Worm (Caenorhabditis elegans) whole organism, L4/young adult: Measurements from ENCODE around the gene kin-15.

Source experiments
- W03F9.2 ChIP-seq: fragments of 150-350 bp; optimal IDR thresholded peaks from 2 replicates; lab custom pipeline; 2014; ENCODE audit warnings: missing biosample characterization, missing genetic modification characterization
- dao-5 ChIP-seq: sonication (generic microtip); optimal IDR thresholded peaks from 2 replicates; lab custom pipeline; 2016; ENCODE audit warnings: missing genotype, missing genetic modification characterization, moderate library complexity, missing compliant biosample characterization
- him-1 ChIP-seq: sonication (generic microtip); optimal IDR thresholded peaks from 2 replicates; lab custom pipeline; 2016; ENCODE audit warnings: missing genotype, missing genetic modification reagents, missing genetic modification characterization, missing compliant biosample characterization

Gene kin-15

DNA sequence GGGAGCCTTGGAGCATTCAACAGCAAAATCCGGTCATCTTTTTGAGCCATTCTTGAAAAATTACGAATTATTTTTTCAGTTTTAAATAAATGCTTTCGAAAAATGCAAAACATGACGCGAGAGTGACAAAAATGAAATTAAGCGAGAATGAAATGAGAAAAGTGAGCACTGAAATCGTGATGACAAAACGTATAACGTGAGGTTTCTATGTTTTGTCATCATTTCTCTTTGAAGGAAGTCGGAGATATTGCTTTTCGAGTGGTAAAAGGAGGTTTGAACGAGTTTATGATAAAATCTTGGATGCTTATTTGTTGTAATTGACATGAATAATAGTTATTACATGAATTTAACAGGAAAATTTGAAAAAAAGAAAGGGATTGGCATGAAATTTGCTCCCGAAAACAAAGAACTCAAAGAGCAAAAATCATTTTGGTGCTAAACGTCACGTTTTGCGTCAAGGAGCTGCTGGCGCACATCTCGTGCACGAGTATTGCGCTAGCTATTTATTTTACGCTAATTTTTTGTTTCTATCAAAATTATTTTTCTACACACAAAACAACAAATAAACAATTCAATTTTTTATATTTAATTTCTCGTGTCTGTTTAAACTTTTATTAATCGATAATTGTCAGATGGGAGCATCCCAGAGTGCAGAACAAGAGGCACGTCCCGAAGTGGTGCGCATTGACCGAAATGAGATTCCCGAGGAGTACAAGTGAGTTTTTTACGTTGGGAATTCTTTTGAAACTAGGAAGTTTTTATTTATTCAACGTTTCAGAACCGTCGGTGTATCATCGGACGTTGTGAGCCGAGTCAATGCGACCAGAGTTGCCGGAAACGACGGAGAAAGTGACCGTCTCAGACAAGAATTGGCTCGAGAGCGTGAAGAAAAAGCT lies 16.9 kb downstream of the kin-15 start, which contains the start of the genes gss-1 and chch-3:
Gene gss-1 (minus strand): TSS at position 51 of the 896 bp plus-strand sequence.
Gene chch-3 (plus strand): TSS at position 633 of the 896 bp plus-strand sequence.
- TF ChIP-seq dao-5 (no peak), W03F9.2 (tag; lab: Kevin White, UChicago) (peak; percentile 81)

DNA sequence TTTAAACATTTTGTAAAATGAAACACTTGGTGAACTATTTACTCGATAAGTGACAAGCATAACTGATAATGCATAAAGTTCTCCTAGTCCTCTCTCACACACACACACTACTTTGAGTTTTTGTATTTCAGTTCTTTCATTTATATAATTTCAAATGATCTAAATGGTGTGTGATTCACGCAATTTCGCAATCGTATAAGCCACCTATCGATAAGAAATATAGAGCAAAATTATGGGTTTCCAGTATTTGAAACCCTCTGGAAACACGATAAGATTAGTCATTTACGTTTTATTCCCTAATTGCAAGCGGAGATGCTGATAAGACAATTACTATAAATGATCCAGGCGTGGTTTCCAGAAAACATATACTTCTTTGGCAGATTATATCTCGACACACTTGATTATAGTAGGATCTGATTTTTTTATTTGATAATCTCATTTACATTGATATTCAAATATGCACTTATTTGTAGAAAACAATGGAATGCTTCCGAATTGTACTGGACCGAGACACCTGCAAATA lies 21.4 kb downstream of the kin-15 start, which contains the start of gene arrd-3:
Gene arrd-3 (plus strand): TSS at position 473 of the 523 bp plus-strand sequence.
- TF ChIP-seq dao-5 = no peak
- no peak for TF ChIP-seq him-1 (tag; lab: Kevin White, UChicago)
- TF ChIP-seq W03F9.2 (tag; lab: Kevin White, UChicago) = no peak

DNA sequence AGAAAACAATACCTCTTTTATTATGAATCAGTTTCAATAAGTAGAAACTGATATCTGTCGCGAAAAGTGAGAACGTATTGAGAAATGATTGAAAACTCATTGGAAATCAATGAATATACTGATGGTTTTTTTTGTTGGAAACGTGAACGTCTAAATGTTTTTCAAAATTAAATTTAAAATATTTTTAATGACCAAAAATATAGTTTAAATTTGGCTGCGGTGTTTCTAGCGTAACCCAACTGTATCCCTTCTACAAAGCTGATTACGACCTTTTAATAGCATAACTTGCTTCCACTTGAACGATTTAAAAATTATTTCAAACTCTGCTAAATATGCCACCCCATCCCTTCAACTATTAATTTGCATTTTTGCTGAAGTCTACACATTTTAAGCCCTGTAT lies 22.0 kb downstream of the kin-15 start, which contains the start of gene M176.9:
Gene M176.9 (minus strand): TSS at position 101 of the 400 bp plus-strand sequence.
- TF ChIP-seq W03F9.2 (tag; lab: Kevin White, UChicago) (no peak), him-1 (tag; lab: Kevin White, UChicago) (no peak), dao-5 (no peak)

DNA sequence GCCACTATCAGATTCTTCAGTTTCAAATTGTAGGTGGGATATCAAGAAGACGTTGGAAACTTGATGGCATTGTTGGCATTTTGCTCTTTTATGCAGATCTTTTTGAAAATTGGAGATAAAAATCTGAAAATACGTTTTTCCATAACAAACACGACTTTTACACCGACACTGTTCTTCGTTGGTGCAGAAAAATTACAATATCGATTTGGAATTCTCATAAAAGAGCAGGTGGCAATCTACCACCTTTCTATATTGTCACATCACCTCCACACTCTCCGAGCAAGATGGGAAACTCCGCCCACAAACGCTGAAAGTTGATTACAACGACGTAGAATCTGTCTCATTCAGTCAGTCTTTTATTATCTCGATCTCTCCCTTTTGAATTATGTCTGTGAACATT lies 26.0 kb downstream of the kin-15 start, which contains the start of gene arrd-2:
Gene arrd-2 (plus strand): TSS at position 301 of the 400 bp plus-strand sequence.
- no peak for TF ChIP-seq W03F9.2 (tag; lab: Kevin White, UChicago)
- TF ChIP-seq him-1 (tag; lab: Kevin White, UChicago) = no peak
- TF ChIP-seq dao-5 = no peak

DNA sequence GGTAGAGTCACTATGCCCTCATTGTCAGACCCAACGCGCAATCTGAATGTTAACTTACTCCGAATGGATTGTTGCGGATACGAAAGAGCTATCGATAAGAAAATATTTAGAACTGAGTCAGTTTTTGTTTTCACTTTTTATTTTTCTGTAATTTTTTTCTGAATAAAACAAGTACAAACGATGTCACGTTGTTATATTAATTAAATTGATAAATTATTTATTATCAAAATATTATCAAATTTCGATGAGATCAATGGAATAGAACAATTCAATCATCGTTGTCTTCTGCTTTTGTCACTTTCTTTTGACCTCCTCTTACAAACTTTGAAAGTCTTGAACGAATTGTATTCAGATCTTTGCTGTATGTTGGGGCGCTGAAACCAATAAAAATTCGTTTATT lies 26.5 kb downstream of the kin-15 start, which contains the start of gene mpz-6:
Gene mpz-6 (minus strand): TSS at position 101 of the 400 bp plus-strand sequence.
- TF ChIP-seq dao-5 (no peak), W03F9.2 (tag; lab: Kevin White, UChicago) (no peak), him-1 (tag; lab: Kevin White, UChicago) (no peak)

DNA sequence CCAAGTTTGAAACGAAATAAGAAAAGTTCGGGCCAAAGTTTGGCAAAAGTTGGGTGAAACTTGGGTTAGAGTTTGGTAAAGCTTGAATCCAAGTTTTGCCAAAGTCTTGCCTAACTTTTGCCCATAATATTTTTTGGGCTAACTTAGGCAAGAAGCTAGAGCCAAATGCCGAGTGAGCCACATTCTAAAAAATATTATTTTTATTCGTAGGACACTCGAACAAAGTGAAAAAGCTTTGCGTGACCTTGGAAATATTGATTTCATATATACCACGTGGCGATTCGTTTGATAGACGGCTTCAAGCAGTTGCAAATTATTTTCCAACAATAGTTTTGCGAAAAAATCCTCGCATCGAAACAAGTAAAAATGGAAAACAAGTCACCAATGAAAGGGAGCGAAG lies 29.7 kb downstream of the kin-15 start, which contains the start of gene Y51B9A.5:
Gene Y51B9A.5 (plus strand): TSS at position 301 of the 400 bp plus-strand sequence.
- no peak for TF ChIP-seq him-1 (tag; lab: Kevin White, UChicago)
- TF ChIP-seq dao-5 = no peak
- TF ChIP-seq W03F9.2 (tag; lab: Kevin White, UChicago) = no peak

DNA sequence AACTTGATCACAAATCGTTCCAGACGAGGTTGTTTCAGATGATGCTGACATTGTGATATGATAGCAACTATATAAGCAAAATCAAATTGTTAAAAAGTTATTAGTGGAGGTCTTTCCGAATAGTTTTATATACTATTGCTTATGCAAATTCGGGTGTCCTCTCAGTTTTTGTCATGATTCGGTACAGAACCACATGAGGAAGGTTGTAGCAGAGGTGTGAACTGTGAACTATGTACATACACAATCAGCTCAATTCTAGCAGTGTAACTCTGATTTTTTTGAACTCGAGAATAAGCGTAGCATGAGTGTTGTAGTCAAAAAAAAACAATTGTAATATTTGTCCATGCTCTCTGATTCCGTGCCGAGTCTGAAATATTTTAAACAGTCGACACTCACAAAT lies 30.4 kb downstream of the kin-15 start, which contains the start of gene Y51B9A.6:
Gene Y51B9A.6 (minus strand): TSS at position 101 of the 400 bp plus-strand sequence.
- TF ChIP-seq him-1 (tag; lab: Kevin White, UChicago) = no peak
- TF ChIP-seq dao-5 = no peak

DNA sequence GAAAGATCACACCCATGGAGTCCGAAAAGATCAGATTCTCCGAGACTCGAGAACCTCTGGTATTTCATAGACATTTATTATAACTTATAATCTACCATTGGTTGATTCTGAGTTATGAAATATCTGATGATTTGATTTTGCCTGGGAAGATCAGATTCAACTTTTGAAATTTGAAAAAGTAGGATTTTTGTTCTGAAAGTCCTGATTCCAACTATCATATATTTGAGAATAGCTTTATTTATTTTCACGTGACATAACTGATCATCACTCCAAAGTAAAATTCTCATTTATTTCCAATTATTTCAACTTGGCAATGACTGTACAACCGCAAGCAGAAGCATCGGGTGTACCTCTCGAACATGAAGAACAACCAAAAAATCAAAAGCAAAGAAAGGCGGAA lies 33.8 kb downstream of the kin-15 start, which contains the start of gene Y51B9A.7:
Gene Y51B9A.7 (plus strand): TSS at position 301 of the 400 bp plus-strand sequence.
- TF ChIP-seq dao-5 (no peak), him-1 (tag; lab: Kevin White, UChicago) (no peak), W03F9.2 (tag; lab: Kevin White, UChicago) (no peak)

DNA sequence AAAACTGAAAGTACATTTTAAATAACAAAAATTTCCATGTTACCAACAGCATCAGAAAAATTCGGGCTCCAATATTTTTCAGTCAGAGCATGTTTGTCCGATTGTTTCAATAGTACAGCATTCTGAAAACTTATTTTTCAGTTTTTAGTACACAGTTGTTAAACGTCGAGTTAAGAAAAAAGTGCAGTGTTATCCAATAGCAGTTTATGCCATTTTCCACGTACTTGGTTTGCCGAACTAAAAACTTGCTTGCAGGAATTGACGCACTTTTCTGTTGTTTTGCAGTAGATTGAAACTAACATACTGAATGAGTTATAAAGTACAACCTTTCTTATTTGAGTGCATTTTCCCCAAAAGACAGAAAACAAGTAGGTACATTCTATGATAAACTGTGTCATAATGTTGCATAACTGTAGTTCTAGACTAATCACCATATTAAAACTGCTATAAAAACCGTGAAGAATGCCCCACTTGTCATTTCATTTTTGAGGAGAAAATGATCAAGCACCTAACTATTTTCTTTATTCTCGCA lies 35.1 kb downstream of the kin-15 start, which contains the start of the genes Y51B9A.14 and Y51B9A.8:
Gene Y51B9A.14 (minus strand): TSS at position 101 of the 532 bp plus-strand sequence.
Gene Y51B9A.8 (plus strand): TSS at position 482 of the 532 bp plus-strand sequence.
- TF ChIP-seq dao-5 (no peak), him-1 (tag; lab: Kevin White, UChicago) (no peak), W03F9.2 (tag; lab: Kevin White, UChicago) (no peak)

DNA sequence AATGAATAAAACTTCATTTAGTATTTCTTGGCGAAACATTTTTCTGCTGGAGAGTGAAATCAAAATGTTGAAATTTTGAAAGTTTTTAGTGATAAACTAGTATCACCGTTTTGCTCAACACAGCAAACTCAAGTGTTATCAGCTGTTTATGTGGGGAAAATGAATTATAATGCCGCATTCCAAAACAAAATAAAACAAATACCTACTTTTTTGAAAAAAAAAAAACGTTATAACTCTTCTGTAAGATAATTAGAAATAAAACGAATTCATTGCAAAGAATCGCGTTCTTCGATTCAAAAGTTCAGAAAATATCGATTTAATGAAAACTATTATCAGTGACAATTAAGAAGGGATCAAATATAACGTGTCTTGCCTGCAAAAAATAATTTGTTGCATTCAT lies 36.0 kb downstream of the kin-15 start, which contains the start of gene Y51B9A.9:
Gene Y51B9A.9 (minus strand): TSS at position 101 of the 400 bp plus-strand sequence.
- TF ChIP-seq him-1 (tag; lab: Kevin White, UChicago) (no peak), dao-5 (no peak), W03F9.2 (tag; lab: Kevin White, UChicago) (no peak)

DNA sequence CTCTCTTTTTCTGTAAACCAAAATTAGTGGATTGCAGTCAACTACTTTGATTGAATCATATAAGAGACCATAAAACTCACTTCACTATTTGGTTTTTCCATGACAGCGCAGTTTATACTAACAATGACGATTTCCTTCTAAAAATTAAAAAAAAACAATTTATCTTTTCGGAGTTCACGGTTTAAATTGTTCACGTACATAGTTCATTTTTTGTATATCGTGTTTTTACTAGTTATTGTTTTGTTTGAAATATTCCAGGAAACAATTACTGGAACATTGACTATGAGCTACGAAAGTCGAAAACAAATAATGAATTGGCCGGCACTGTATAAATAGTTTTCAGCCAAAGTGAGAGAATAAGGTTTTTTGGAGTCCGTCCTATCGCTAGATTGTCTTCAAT lies 40.8 kb downstream of the kin-15 start, which contains the start of gene lido-17:
Gene lido-17 (minus strand): TSS at position 101 of the 400 bp plus-strand sequence.
- TF ChIP-seq dao-5 (no peak), him-1 (tag; lab: Kevin White, UChicago) (no peak), W03F9.2 (tag; lab: Kevin White, UChicago) (no peak)

DNA sequence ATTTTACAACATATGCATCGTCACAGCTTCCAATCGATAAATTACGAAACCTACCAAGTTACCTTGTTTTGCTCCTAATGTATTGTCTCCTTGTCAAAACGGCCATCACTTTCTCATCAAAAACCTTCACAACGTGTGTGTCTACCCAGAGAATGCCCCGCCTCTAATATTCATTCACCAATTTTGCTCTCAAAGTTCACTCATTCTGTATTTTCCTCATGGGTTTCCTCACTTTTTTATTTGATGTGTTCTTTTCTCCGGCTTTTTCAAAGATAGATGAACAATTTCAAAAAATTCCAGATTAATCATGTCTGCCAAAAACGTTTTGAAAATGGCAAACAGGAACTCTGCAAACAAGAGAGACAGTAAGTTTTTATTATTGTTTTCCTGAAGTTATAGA lies 48.3 kb downstream of the kin-15 start, which contains the start of gene C06C3.7:
Gene C06C3.7 (plus strand): TSS at position 301 of the 400 bp plus-strand sequence.
- TF ChIP-seq him-1 (tag; lab: Kevin White, UChicago) (no peak), W03F9.2 (tag; lab: Kevin White, UChicago) (no peak), dao-5 (no peak)
